Fruit fly (Drosophila melanogaster): Measurements from ENCODE around the gene CG14629.

Gene CG14629

DNA sequence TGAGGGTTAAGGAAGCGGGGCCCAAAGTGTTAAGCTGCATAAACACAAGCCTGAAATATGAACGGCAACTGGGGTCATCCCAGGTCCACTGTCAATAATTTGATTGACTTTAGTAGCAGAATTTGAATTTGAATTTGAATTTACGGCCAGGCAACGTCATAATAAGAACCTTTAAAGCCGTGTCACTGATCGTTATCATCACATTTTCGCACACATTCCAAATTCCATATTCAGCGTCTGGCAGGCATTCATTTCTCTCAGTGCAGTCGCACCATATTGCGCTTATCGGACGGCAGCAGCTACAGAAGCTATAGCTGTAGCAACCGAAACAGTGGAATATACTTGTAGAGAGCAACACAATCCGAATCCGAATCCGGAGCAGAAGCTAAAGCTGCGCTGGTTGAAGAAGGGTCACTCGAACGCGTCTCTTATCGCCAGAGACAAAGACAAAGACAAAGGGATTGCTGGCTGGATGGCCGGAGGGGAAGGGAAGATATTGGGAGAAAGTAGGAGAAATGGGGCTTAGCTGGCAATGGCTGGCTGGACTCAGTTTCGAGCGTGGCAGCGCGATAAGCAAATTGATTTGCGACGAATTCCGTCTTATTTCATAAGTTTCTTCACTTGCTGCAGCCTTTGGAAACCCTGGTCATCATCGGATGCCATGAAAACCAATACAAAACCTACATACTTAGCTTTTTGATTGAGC lies 1.5 kb downstream of the CG14629 start (continued):
- TF ChIP-seq nerfin-1 (tag; optimal IDR thresholded peaks at IDR 0.05) = peak; percentile 7
- TF ChIP-seq CG7839 (tag; optimal IDR thresholded peaks at IDR 0.05) = peak; percentile 61
- peak; percentile 7 for TF ChIP-seq gsb-n (tag; optimal IDR thresholded peaks at IDR 0.05)
- TF ChIP-seq unpg (GFP tag; optimal IDR thresholded peaks at IDR 0.05) = peak; percentile 56
- peak; percentile 88 for TF ChIP-seq Med (GFP tag)
- peak; percentile 52 for TF ChIP-seq dmrt11E (tag; optimal IDR thresholded peaks at IDR 0.05)
- no peak for TF ChIP-seq CG15073 (GFP tag; optimal IDR thresholded peaks at IDR 0.05)
- TF ChIP-seq Rx (GFP tag; IDR thresholded peaks at IDR 0.05) = peak; percentile 52
- peak; percentile 8 for TF ChIP-seq CG7786 (GFP tag; optimal IDR thresholded peaks at IDR 0.05)
- TF ChIP-seq HLH54F (GFP tag; optimal IDR thresholded peaks at IDR 0.05) = peak; percentile 32
- peak; percentile 55 for TF ChIP-seq fd96Cb (tag; optimal IDR thresholded peaks at IDR 0.05)
- TF ChIP-seq hkb (optimal IDR thresholded peaks at IDR 0.05) = no peak
- TF ChIP-seq hkb (GFP tag; IDR thresholded peaks at IDR 0.05) = peak; percentile 44; the same call in 1 of the 2 replicates
- peak; percentile 51; the same call in 1 of the 2 replicates for TF ChIP-seq CG8765 (GFP tag; IDR thresholded peaks at IDR 0.05)
- TF ChIP-seq C15 (GFP tag; IDR thresholded peaks at IDR 0.05) = no peak
- TF ChIP-seq Hr78 (GFP tag; optimal IDR thresholded peaks at IDR 0.05) = peak in 1 of 2 experiments; percentile 9
- TF ChIP-seq Blimp-1 (GFP tag; optimal IDR thresholded peaks at IDR 0.05) = peak; percentile 53
- TF ChIP-seq Antp (GFP tag; optimal IDR thresholded peaks at IDR 0.05) = peak; percentile 52
- TF ChIP-seq CG33557 (GFP tag; optimal IDR thresholded peaks at IDR 0.05) = peak; percentile 2
- no peak for TF ChIP-seq grn (GFP tag; optimal IDR thresholded peaks at IDR 0.05)
- TF ChIP-seq CG2712 (tag; optimal IDR thresholded peaks at IDR 0.05) = peak; percentile 53
- no peak for TF ChIP-seq CG12155 (GFP tag; optimal IDR thresholded peaks at IDR 0.05)
- peak; percentile 40 for TF ChIP-seq PHDP (tag; optimal IDR thresholded peaks at IDR 0.05)
- no peak for TF ChIP-seq tll (GFP tag; optimal IDR thresholded peaks at IDR 0.05)
- 0 out of 2 replicates have a peak, but pooled peaks have one; percentile 25 for TF ChIP-seq seq (GFP tag; IDR thresholded peaks at IDR 0.05)
- TF ChIP-seq Xbp1 (GFP tag; optimal IDR thresholded peaks at IDR 0.05) = peak; percentile 43
- peak; percentile 15 for TF ChIP-seq oc (tag; optimal IDR thresholded peaks at IDR 0.05)
- peak; percentile 3 for TF ChIP-seq CG12659 (GFP tag; optimal IDR thresholded peaks at IDR 0.05)
- TF ChIP-seq CG15514 (GFP tag; optimal IDR thresholded peaks at IDR 0.05) = peak; percentile 14
- peak; percentile 48 for TF ChIP-seq pum (GFP tag; optimal IDR thresholded peaks at IDR 0.05)
- 0 out of 3 replicates have a peak, but pooled peaks have one; percentile 32 for TF ChIP-seq sr (GFP tag; IDR thresholded peaks at IDR 0.05)
- TF ChIP-seq wdn (GFP tag; IDR thresholded peaks at IDR 0.05) = 0 out of 2 replicates have a peak, but pooled peaks have one; percentile 23
- peak; percentile 1 for TF ChIP-seq CG8388 (GFP tag; optimal IDR thresholded peaks at IDR 0.05)
- peak; percentile 34 for TF ChIP-seq bcd (GFP tag; optimal IDR thresholded peaks at IDR 0.05)
- 0 out of 3 replicates have a peak, but pooled peaks have one; percentile 36 for TF ChIP-seq tgo (GFP tag; IDR thresholded peaks at IDR 0.05)
- peak; percentile 54 for TF ChIP-seq CG2678 (tag; optimal IDR thresholded peaks at IDR 0.05)
- peak; percentile 24 for TF ChIP-seq CG8944 (GFP tag; optimal IDR thresholded peaks at IDR 0.05)
- TF ChIP-seq CG6791 (GFP tag; IDR thresholded peaks at IDR 0.05; ENCODE audit: partially characterized antibody) = no peak
- TF ChIP-seq CG14710 (tag; optimal IDR thresholded peaks at IDR 0.05) = peak; percentile 44
- peak; percentile 49 for TF ChIP-seq slbo (GFP tag; IDR thresholded peaks at IDR 0.05)
- no peak for TF ChIP-seq D (optimal IDR thresholded peaks at IDR 0.05)
- TF ChIP-seq D (GFP tag; optimal IDR thresholded peaks at IDR 0.05) = peak; percentile 18
- peak; percentile 17 for TF ChIP-seq Hr3 (GFP tag; optimal IDR thresholded peaks at IDR 0.05)
- TF ChIP-seq croc (GFP tag; conservative IDR thresholded peaks at IDR 0.05) = peak; percentile 42; the same call in 1 of the 3 replicates
- no peak for TF ChIP-seq CG10543 (GFP tag; optimal IDR thresholded peaks at IDR 0.05)
- no peak for TF ChIP-seq CG5953 (GFP tag; IDR thresholded peaks at IDR 0.05)
- TF ChIP-seq D19A (tag; optimal IDR thresholded peaks at IDR 0.05) = peak; percentile 31
- 0 out of 3 replicates have a peak, but pooled peaks have one; percentile 3 for TF ChIP-seq ken (GFP tag; IDR thresholded peaks at IDR 0.05)

All from whole organism, embryonic.